Fruit fly (Drosophila melanogaster) whole organism, embryonic: ENCODE data around the gene ZIPIC.

Experiments
- CG10654 ChIP-seq: fragments of 200-800 bp; sonication (Bioruptor generic); optimal IDR thresholded peaks from 2 replicates; lab custom pipeline; 2016; ENCODE audit warnings: missing biosample characterization, missing genetic modification characterization
- CG11085 ChIP-seq: fragments of 200-800 bp; sonication (Bioruptor generic); IDR thresholded peaks from 2 replicates; pipeline ENCODE4 v1.3.6; 2022; ENCODE audit warnings: missing biosample characterization, missing genetic modification characterization
- CG11398 ChIP-seq: fragments of 200-800 bp; sonication (Bioruptor generic); optimal IDR thresholded peaks from 2 replicates; lab custom pipeline; 2016; ENCODE audit warnings: missing biosample characterization, missing genetic modification characterization
- CG12071 ChIP-seq: fragments of 200-800 bp; sonication (Bioruptor generic); optimal IDR thresholded peaks from 3 replicates; lab custom pipeline; 2018; ENCODE audit warnings: missing biosample characterization, mild to moderate bottlenecking, missing genetic modification characterization
- CG12104 ChIP-seq: fragments of 200-800 bp; sonication (Bioruptor generic); optimal IDR thresholded peaks from 3 replicates; lab custom pipeline; 2016; ENCODE audit warnings: missing biosample characterization, missing genetic modification characterization
- CG1233 ChIP-seq: fragments of 200-800 bp; sonication (Bioruptor generic); optimal IDR thresholded peaks from 4 replicates; lab custom pipeline; 2018; ENCODE audit warnings: missing biosample characterization, mild to moderate bottlenecking, missing genetic modification characterization
- CG14050 ChIP-seq: fragments of 200-800 bp; sonication (Bioruptor generic); IDR thresholded peaks from 3 replicates; pipeline ENCODE4 v1.3.6; 2022; ENCODE audit warnings: missing biosample characterization, missing genetic modification characterization
- CG15696 ChIP-seq: fragments of 200-800 bp; sonication (Bioruptor generic); optimal IDR thresholded peaks from 2 replicates; lab custom pipeline; 2019; ENCODE audit warnings: missing biosample characterization, mild to moderate bottlenecking, missing genetic modification characterization, moderate library complexity
- CG17186 ChIP-seq: fragments of 200-800 bp; sonication (Bioruptor generic); optimal IDR thresholded peaks from 3 replicates; lab custom pipeline; 2017; ENCODE audit warnings: missing biosample characterization, missing genetic modification reagents, missing genetic modification characterization
- CG17328 ChIP-seq: fragments of 200-800 bp; sonication (Bioruptor generic); IDR thresholded peaks from 2 replicates; pipeline ENCODE4 v1.3.6; 2022; ENCODE audit warnings: missing biosample characterization, missing genetic modification characterization
- CG18764 ChIP-seq: fragments of 200-800 bp; sonication (Bioruptor generic); optimal IDR thresholded peaks from 3 replicates; lab custom pipeline; 2016; ENCODE audit warnings: missing biosample characterization, missing genetic modification characterization
- CG2889 ChIP-seq: fragments of 200-800 bp; sonication (Bioruptor generic); IDR thresholded peaks from 3 replicates; pipeline ENCODE4 v1.3.6; 2022; ENCODE audit warnings: missing biosample characterization, missing genetic modification characterization
- CG30020 ChIP-seq: fragments of 200-800 bp; optimal IDR thresholded peaks from 2 replicates; lab custom pipeline; 2019; ENCODE audit warnings: missing biosample characterization, mild to moderate bottlenecking, missing genetic modification characterization, moderate library complexity
- CG33557 ChIP-seq: fragments of 200-800 bp; sonication (Bioruptor generic); optimal IDR thresholded peaks from 2 replicates; lab custom pipeline; 2019; ENCODE audit warnings: missing biosample characterization, mild to moderate bottlenecking, missing genetic modification characterization, moderate library complexity
- CG42726 ChIP-seq: fragments of 200-800 bp; sonication (Bioruptor generic); IDR thresholded peaks from 2 replicates; pipeline ENCODE4 v1.3.6; 2022; ENCODE audit warnings: missing biosample characterization, missing genetic modification characterization; ENCODE audit not compliant: partially characterized antibody
- CG6254 ChIP-seq: fragments of 200-800 bp; sonication (Bioruptor generic); optimal IDR thresholded peaks from 3 replicates; lab custom pipeline; 2017; ENCODE audit warnings: mild to moderate bottlenecking, missing biosample characterization, missing genetic modification reagents, missing genetic modification characterization
- CG6654 ChIP-seq: fragments of 200-800 bp; sonication (Bioruptor generic); optimal IDR thresholded peaks from 2 replicates; lab custom pipeline; 2017; ENCODE audit warnings: missing biosample characterization, mild to moderate bottlenecking, missing genetic modification characterization
- CG8281 ChIP-seq: fragments of 200-800 bp; sonication (Bioruptor generic); optimal IDR thresholded peaks from 2 replicates; lab custom pipeline; 2018; ENCODE audit warnings: missing biosample characterization, mild to moderate bottlenecking, missing genetic modification characterization, moderate library complexity
- Dad ChIP-seq: fragments of 200-800 bp; sonication (Bioruptor generic); optimal IDR thresholded peaks from 3 replicates; lab custom pipeline; 2016; ENCODE audit warnings: missing biosample characterization, missing genetic modification characterization
- Dp ChIP-seq: fragments of 200-800 bp; sonication (Bioruptor generic); optimal IDR thresholded peaks from 2 replicates; lab custom pipeline; 2018; ENCODE audit warnings: missing biosample characterization, mild to moderate bottlenecking, missing genetic modification characterization, moderate library complexity
- E2f2 ChIP-seq: fragments of 200-800 bp; sonication (Bioruptor generic); IDR thresholded peaks from 2 replicates; pipeline ENCODE4 v1.3.6; 2022; ENCODE audit warnings: missing biosample characterization, missing genetic modification characterization
- Fer2 ChIP-seq: fragments of 200-800 bp; sonication (Bioruptor generic); optimal IDR thresholded peaks from 2 replicates; lab custom pipeline; 2018; ENCODE audit warnings: missing biosample characterization, mild to moderate bottlenecking, missing genetic modification characterization, moderate library complexity
- MBD-R2 ChIP-seq: fragments of 200-800 bp; sonication (Bioruptor generic); IDR thresholded peaks from 2 replicates; pipeline ENCODE4 v1.3.6; 2022; ENCODE audit warnings: missing biosample characterization, missing genetic modification characterization
- MESR4 ChIP-seq: fragments of 200-800 bp; sonication (Bioruptor generic); optimal IDR thresholded peaks from 2 replicates; lab custom pipeline; 2018; ENCODE audit warnings: missing biosample characterization, mild to moderate bottlenecking, missing genetic modification characterization, moderate library complexity
- Ssrp ChIP-seq: fragments of 200-800 bp; sonication (Bioruptor generic); optimal IDR thresholded peaks from 2 replicates; lab custom pipeline; 2018; ENCODE audit warnings: missing biosample characterization, mild to moderate bottlenecking, missing genetic modification characterization, moderate library complexity
- TFAM ChIP-seq: fragments of 200-800 bp; sonication (Bioruptor generic); optimal IDR thresholded peaks from 2 replicates; lab custom pipeline; 2017; ENCODE audit warnings: missing biosample characterization, missing genetic modification characterization, inconsistent platforms
- Xbp1 ChIP-seq: fragments of 200-800 bp; sonication (Bioruptor generic); optimal IDR thresholded peaks from 3 replicates; lab custom pipeline; 2016; ENCODE audit warnings: missing biosample characterization, mild to moderate bottlenecking, missing genetic modification characterization
- ac ChIP-seq: fragments of 200-800 bp; sonication (Bioruptor generic); optimal IDR thresholded peaks from 3 replicates; lab custom pipeline; 2017; ENCODE audit warnings: missing biosample characterization, mild to moderate bottlenecking, missing genetic modification characterization
- bab2 ChIP-seq: fragments of 200-800 bp; sonication (Bioruptor generic); optimal IDR thresholded peaks from 2 replicates; lab custom pipeline; 2016; ENCODE audit warnings: missing biosample characterization, missing genetic modification characterization
- bigmax ChIP-seq: fragments of 200-800 bp; sonication (Bioruptor generic); optimal IDR thresholded peaks from 2 replicates; lab custom pipeline; 2018; ENCODE audit warnings: missing biosample characterization, mild to moderate bottlenecking, missing genetic modification characterization
- dimm ChIP-seq: fragments of 200-800 bp; sonication (Bioruptor generic); IDR thresholded peaks from 2 replicates; pipeline ENCODE4 v1.3.6; 2022; ENCODE audit warnings: missing biosample characterization, missing genetic modification characterization
- dmrt11E ChIP-seq: fragments of 200-800 bp; sonication (Bioruptor generic); optimal IDR thresholded peaks from 3 replicates; lab custom pipeline; 2018; ENCODE audit warnings: missing biosample characterization, mild to moderate bottlenecking, missing genetic modification characterization, moderate library complexity
- grau ChIP-seq: fragments of 200-800 bp; optimal IDR thresholded peaks from 3 replicates; lab custom pipeline; 2019; ENCODE audit warnings: missing biosample characterization, mild to moderate bottlenecking, missing genetic modification characterization, moderate library complexity
- gt ChIP-seq: fragments of 200-800 bp; sonication (Bioruptor generic); IDR thresholded peaks from 2 replicates; pipeline ENCODE4 v1.3.6; 2022; ENCODE audit warnings: missing biosample characterization, missing genetic modification characterization
- h ChIP-seq: fragments of >200 bp; optimal IDR thresholded peaks from 2 replicates; lab custom pipeline; 2017
- jigr1 ChIP-seq: fragments of 200-800 bp; sonication (Bioruptor generic); IDR thresholded peaks from 3 replicates; pipeline ENCODE4 v1.3.6; 2022; ENCODE audit warnings: missing biosample characterization, missing genetic modification characterization
- lov ChIP-seq, 2 experiments: fragments of 200-800 bp in 1 of 2; fragments of >200 bp in 1 of 2; sonication (Bioruptor generic) in 1 of 2; IDR thresholded peaks in 1 of 2; optimal IDR thresholded peaks in 1 of 2; 2 replicates in 1 of 2; 3 replicates in 1 of 2; pipeline versions ENCODE4 v1.3.6 to Lab custom; 2017 to 2022; ENCODE audit warnings: missing biosample characterization in 1 of 2, missing genetic modification characterization in 1 of 2
- nmo ChIP-seq: fragments of 200-800 bp; sonication (Bioruptor generic); optimal IDR thresholded peaks from 2 replicates; lab custom pipeline; 2018; ENCODE audit warnings: missing biosample characterization, mild to moderate bottlenecking, missing genetic modification characterization, moderate library complexity
- onecut ChIP-seq: fragments of 200-800 bp; sonication (Bioruptor generic); IDR thresholded peaks from 2 replicates; pipeline ENCODE4 v1.3.6; 2022; ENCODE audit warnings: missing biosample characterization, missing genetic modification characterization
- phol ChIP-seq: fragments of 200-800 bp; sonication (Bioruptor generic); optimal IDR thresholded peaks from 3 replicates; lab custom pipeline; 2018; ENCODE audit warnings: missing biosample characterization, mild to moderate bottlenecking, missing genetic modification characterization, moderate library complexity
- ranshi ChIP-seq: fragments of 200-800 bp; sonication (Bioruptor generic); IDR thresholded peaks from 2 replicates; pipeline ENCODE4 v1.3.6; 2022; ENCODE audit warnings: missing biosample characterization, missing genetic modification characterization
- rib ChIP-seq: fragments of 200-800 bp; sonication (Bioruptor generic); IDR thresholded peaks from 2 replicates; pipeline ENCODE4 v1.3.6; 2022; ENCODE audit warnings: missing biosample characterization, missing genetic modification characterization
- sd ChIP-seq: fragments of 200-800 bp; sonication (Bioruptor generic); optimal IDR thresholded peaks from 3 replicates; lab custom pipeline; 2018; ENCODE audit warnings: missing biosample characterization, mild to moderate bottlenecking, missing genetic modification characterization, moderate library complexity
- sens-2 ChIP-seq: fragments of 200-800 bp; sonication (Bioruptor generic); IDR thresholded peaks from 2 replicates; pipeline ENCODE4 v1.3.6; 2022; ENCODE audit warnings: missing biosample characterization, missing genetic modification characterization
- slou ChIP-seq: fragments of 200-800 bp; sonication (Bioruptor generic); optimal IDR thresholded peaks from 3 replicates; lab custom pipeline; 2016; ENCODE audit warnings: missing biosample characterization, missing genetic modification characterization
- sob ChIP-seq: fragments of 200-800 bp; sonication (Bioruptor generic); IDR thresholded peaks from 2 replicates; pipeline ENCODE4 v1.3.6; 2022; ENCODE audit warnings: missing biosample characterization, missing genetic modification characterization
- sug ChIP-seq: fragments of 200-800 bp; optimal IDR thresholded peaks from 2 replicates; lab custom pipeline; 2019; ENCODE audit warnings: missing biosample characterization, mild to moderate bottlenecking, missing genetic modification characterization, moderate library complexity
- wdn ChIP-seq: fragments of 200-800 bp; sonication (Bioruptor generic); IDR thresholded peaks from 2 replicates; pipeline ENCODE4 v1.3.6; 2022; ENCODE audit warnings: missing biosample characterization, missing genetic modification characterization
- wek ChIP-seq: fragments of 200-800 bp; sonication (Bioruptor generic); optimal IDR thresholded peaks from 3 replicates; lab custom pipeline; 2018; ENCODE audit warnings: missing biosample characterization, mild to moderate bottlenecking, missing genetic modification characterization, moderate library complexity
- zen ChIP-seq: fragments of 200-800 bp; sonication (Bioruptor generic); optimal IDR thresholded peaks from 3 replicates; lab custom pipeline; 2018; ENCODE audit warnings: missing biosample characterization, mild to moderate bottlenecking, missing genetic modification characterization, moderate library complexity

The ZIPIC gene

DNA sequence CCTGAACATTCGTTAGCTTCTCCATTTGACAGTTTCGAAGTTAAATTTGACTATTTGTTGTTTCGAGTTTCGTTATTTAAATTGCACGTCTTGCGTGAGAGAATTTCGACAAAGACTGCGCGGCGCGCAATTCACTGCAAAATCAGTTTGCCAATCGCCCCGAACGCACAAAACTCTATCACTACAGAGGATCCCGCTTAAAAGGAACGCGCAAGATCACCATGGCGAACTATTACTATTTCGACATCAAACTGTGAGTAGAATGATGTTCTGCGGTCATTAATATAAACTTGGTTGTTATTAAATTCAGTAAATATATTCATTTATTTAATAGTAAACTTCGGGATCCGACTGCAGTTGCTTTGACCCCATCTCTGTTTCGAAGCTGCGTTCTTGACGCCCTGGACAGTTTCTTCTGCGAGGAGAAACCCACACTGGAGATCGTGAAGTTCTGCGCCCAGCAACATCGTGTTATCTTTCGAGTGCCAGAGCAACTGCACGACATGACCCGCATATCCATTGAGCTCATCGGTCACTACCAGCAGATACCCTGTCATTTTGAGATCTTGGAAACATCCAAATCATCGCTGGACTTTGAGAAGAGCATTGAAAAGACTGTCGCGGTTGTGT, 19.4 kb upstream of the ZIPIC start, which contains the start of the genes Rpp14b and spn-A (continued):
- TF ChIP-seq CG1233 (no peak), Dp (peak; percentile 41), jigr1 (GFP tag; lab: Robert Waterston, UW) (no peak), slou (GFP tag; lab: Kevin White, UChicago) (no peak), CG42726 (GFP tag; lab: Robert Waterston, UW) (no peak), rib (GFP tag; lab: Robert Waterston, UW) (no peak), CG17328 (peak; percentile 33; the same call in 1 of the 2 replicates), sob (GFP tag; lab: Robert Waterston, UW) (peak; percentile 26; the same call in 1 of the 2 replicates), CG17186 (GFP tag; lab: Kevin White, UChicago) (no peak), bigmax (GFP tag; lab: Kevin White, UChicago) (no peak), wek (GFP tag; lab: Kevin White, UChicago) (no peak), MESR4 (GFP tag; lab: Kevin White, UChicago) (peak; percentile 48), sens-2 (GFP tag; lab: Robert Waterston, UW) (no peak), zen (no peak), CG2889 (GFP tag; lab: Robert Waterston, UW) (no peak), dmrt11E (no peak), Xbp1 (peak; percentile 59), sd (tag; lab: Kevin White, UChicago) (no peak), gt (no peak), sug (tag; lab: Kevin White, UChicago) (no peak), wdn (GFP tag; lab: Robert Waterston, UW) (no peak), ac (no peak), ranshi (GFP tag; lab: Robert Waterston, UW) (no peak), grau (peak; percentile 97), onecut (GFP tag; lab: Robert Waterston, UW) (no peak), CG18764 (GFP tag; lab: Kevin White, UChicago) (no peak), Ssrp (tag; lab: Kevin White, UChicago) (peak; percentile 11), CG11085 (GFP tag; lab: Robert Waterston, UW) (no peak), MBD-R2 (GFP tag; lab: Robert Waterston, UW) (peak; percentile 84), CG11398 (GFP tag; lab: Kevin White, UChicago) (no peak), CG6654 (no peak), CG15696 (tag; lab: Kevin White, UChicago) (peak; percentile 15), CG33557 (GFP tag; lab: Kevin White, UChicago) (no peak), bab2 (GFP tag; lab: Kevin White, UChicago) (no peak), lov (optimal IDR thresholded peaks at IDR 0.05; lab: Kevin White, UChicago) (no peak), lov (GFP tag; IDR thresholded peaks at IDR 0.05; lab: Robert Waterston, UW) (0 out of 3 replicates have a peak, but pooled peaks have one; percentile 50), CG12071 (GFP tag; lab: Kevin White, UChicago) (no peak), TFAM (GFP tag; lab: Kevin White, UChicago) (no peak), CG30020 (tag; lab: Kevin White, UChicago) (no peak)

DNA sequence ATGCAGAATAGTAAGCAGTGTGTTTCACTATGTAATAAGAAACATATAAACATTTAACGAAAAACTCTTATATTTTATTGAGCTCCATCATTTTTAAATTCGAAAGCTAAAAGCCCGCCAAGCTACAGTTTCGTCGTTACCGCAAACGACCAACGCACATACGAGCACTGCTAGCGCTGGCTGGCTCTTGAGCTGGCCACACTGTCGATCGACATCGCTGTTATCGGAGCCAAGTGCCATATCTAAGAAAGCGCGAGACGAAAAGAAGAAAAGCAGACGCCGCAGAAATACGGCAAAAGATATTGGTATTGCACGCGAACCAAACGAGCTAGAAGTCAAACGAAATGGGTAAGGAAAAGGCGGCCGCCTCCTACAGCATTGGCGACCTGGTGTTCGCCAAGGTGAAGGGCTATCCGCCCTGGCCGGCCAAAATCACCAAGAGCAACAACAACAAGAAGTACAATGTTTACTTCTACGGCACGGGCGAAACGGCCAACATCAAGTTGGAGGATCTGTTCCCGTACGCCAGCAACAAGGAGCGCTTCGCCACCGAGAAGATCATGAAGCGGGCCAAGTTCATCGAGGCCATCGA, 15.9 kb upstream of the ZIPIC start, which contains the start of gene Jasper:
Gene Jasper (plus strand): TSS at position 60 of the 592 bp plus-strand sequence.
- TF ChIP-seq Dad (peak; percentile 1), CG12071 (GFP tag; lab: Kevin White, UChicago) (no peak), Fer2 (tag; lab: Kevin White, UChicago) (no peak), h (lab: Kevin White, UChicago) (no peak), CG30020 (tag; lab: Kevin White, UChicago) (peak; percentile 21), CG10654 (GFP tag; lab: Kevin White, UChicago) (peak; percentile 18), dimm (no peak), CG12104 (no peak), nmo (peak; percentile 56), E2f2 (peak; percentile 100), CG14050 (no peak), phol (peak; percentile 67), CG6254 (GFP tag; lab: Kevin White, UChicago) (peak; percentile 71), Dp (peak; percentile 100), CG8281 (tag; lab: Kevin White, UChicago) (no peak)
